Fruit fly (Drosophila melanogaster) whole organism, embryonic: ENCODE data around the gene Uck.

Experiments used
- Adf1 ChIP-seq: fragments of 200-800 bp; sonication (Bioruptor generic); IDR thresholded peaks from 2 replicates; pipeline ENCODE4 v1.3.6; 2022; ENCODE audit warnings: missing biosample characterization, missing genetic modification characterization
- Atf6 ChIP-seq: fragments of 200-800 bp; sonication (Bioruptor generic); IDR thresholded peaks from 2 replicates; pipeline ENCODE4 v1.3.6; 2022; ENCODE audit warnings: missing biosample characterization, missing genetic modification characterization
- CG10147 ChIP-seq: fragments of 200-800 bp; sonication (Bioruptor generic); optimal IDR thresholded peaks from 2 replicates; lab custom pipeline; 2019; ENCODE audit warnings: missing biosample characterization, mild to moderate bottlenecking, missing genetic modification characterization, moderate library complexity
- CG10267 ChIP-seq: fragments of 200-800 bp; sonication (Bioruptor generic); optimal IDR thresholded peaks from 2 replicates; lab custom pipeline; 2018; ENCODE audit warnings: missing biosample characterization, mild to moderate bottlenecking, missing genetic modification characterization, moderate library complexity
- CG11696 ChIP-seq: fragments of 200-800 bp; sonication (Bioruptor generic); IDR thresholded peaks from 2 replicates; pipeline ENCODE4 v1.3.6; 2022; ENCODE audit warnings: missing biosample characterization, missing genetic modification characterization
- CG12659 ChIP-seq: fragments of 200-800 bp; sonication (Bioruptor generic); optimal IDR thresholded peaks from 3 replicates; lab custom pipeline; 2017; ENCODE audit warnings: mild to moderate bottlenecking, missing biosample characterization, missing genetic modification reagents, missing genetic modification characterization
- CG13287 ChIP-seq: fragments of 200-800 bp; sonication (Bioruptor generic); IDR thresholded peaks from 2 replicates; pipeline ENCODE4 v1.3.6; 2022; ENCODE audit warnings: missing biosample characterization, missing genetic modification characterization; ENCODE audit not compliant: partially characterized antibody
- CG13296 ChIP-seq: fragments of 200-800 bp; sonication (Bioruptor generic); optimal IDR thresholded peaks from 3 replicates; lab custom pipeline; 2018; ENCODE audit warnings: missing biosample characterization, mild to moderate bottlenecking, missing genetic modification characterization
- CG13775 ChIP-seq: fragments of 200-800 bp; sonication (Bioruptor generic); optimal IDR thresholded peaks from 3 replicates; lab custom pipeline; 2017; ENCODE audit warnings: missing biosample characterization, mild to moderate bottlenecking, missing genetic modification characterization
- CG13894 ChIP-seq: fragments of 200-800 bp; sonication (Bioruptor generic); optimal IDR thresholded peaks from 3 replicates; lab custom pipeline; 2018; ENCODE audit warnings: missing biosample characterization, mild to moderate bottlenecking, missing genetic modification characterization, moderate library complexity
- CG30403 ChIP-seq: fragments of 200-800 bp; sonication (Bioruptor generic); optimal IDR thresholded peaks from 3 replicates; lab custom pipeline; 2016; ENCODE audit warnings: missing biosample characterization, missing genetic modification characterization
- CG4282 ChIP-seq: fragments of 200-800 bp; sonication (Bioruptor generic); optimal IDR thresholded peaks from 2 replicates; lab custom pipeline; 2016; ENCODE audit warnings: missing biosample characterization, missing genetic modification characterization
- CG4328 ChIP-seq: fragments of 200-800 bp; sonication (Bioruptor generic); optimal IDR thresholded peaks from 3 replicates; lab custom pipeline; 2017; ENCODE audit warnings: missing biosample characterization, missing genetic modification reagents, missing genetic modification characterization
- CG4730 ChIP-seq: fragments of 200-800 bp; sonication (Bioruptor generic); IDR thresholded peaks from 2 replicates; pipeline ENCODE4 v1.3.6; 2022; ENCODE audit warnings: missing biosample characterization, missing genetic modification characterization
- CG5180 ChIP-seq: fragments of 200-800 bp; sonication (Bioruptor generic); optimal IDR thresholded peaks from 3 replicates; lab custom pipeline; 2017; ENCODE audit warnings: missing biosample characterization, missing genetic modification characterization, mild to moderate bottlenecking, moderate library complexity, missing genetic modification reagents
- CG5245 ChIP-seq: fragments of 200-800 bp; sonication (Bioruptor generic); optimal IDR thresholded peaks from 3 replicates; lab custom pipeline; 2016; ENCODE audit warnings: missing biosample characterization, missing genetic modification characterization
- CG6175 ChIP-seq: fragments of 200-800 bp; sonication (Bioruptor generic); IDR thresholded peaks from 3 replicates; pipeline ENCODE4 v1.3.6; 2022; ENCODE audit warnings: missing biosample characterization, missing genetic modification characterization
- CG7556 ChIP-seq: fragments of 200-800 bp; sonication (Bioruptor generic); optimal IDR thresholded peaks from 2 replicates; lab custom pipeline; 2017; ENCODE audit warnings: missing biosample characterization, mild to moderate bottlenecking, missing genetic modification characterization
- D ChIP-seq, 2 experiments: fragments of 200-800 bp in 1 of 2; fragments of >200 bp in 1 of 2; sonication (Bioruptor generic) in 1 of 2; optimal IDR thresholded peaks; 2 replicates in 1 of 2; 3 replicates in 1 of 2; lab custom pipeline; 2017; ENCODE audit warnings: mild to moderate bottlenecking in 1 of 2, missing biosample characterization in 1 of 2, missing genetic modification characterization in 1 of 2, missing genetic modification reagents in 1 of 2
- D19A ChIP-seq: fragments of 200-800 bp; optimal IDR thresholded peaks from 3 replicates; lab custom pipeline; 2019; ENCODE audit warnings: missing biosample characterization, mild to moderate bottlenecking, missing genetic modification characterization, moderate library complexity
- Dip3 ChIP-seq: fragments of 200-800 bp; sonication (Bioruptor generic); optimal IDR thresholded peaks from 3 replicates; lab custom pipeline; 2016; ENCODE audit warnings: missing biosample characterization, missing genetic modification characterization
- Dp ChIP-seq: fragments of 200-800 bp; sonication (Bioruptor generic); optimal IDR thresholded peaks from 2 replicates; lab custom pipeline; 2018; ENCODE audit warnings: missing biosample characterization, mild to moderate bottlenecking, missing genetic modification characterization, moderate library complexity
- Elba2 ChIP-seq: fragments of 200-800 bp; sonication (Bioruptor generic); optimal IDR thresholded peaks from 3 replicates; lab custom pipeline; 2016; ENCODE audit warnings: missing biosample characterization, missing genetic modification characterization
- HLH3B ChIP-seq: fragments of 200-800 bp; sonication (Bioruptor generic); IDR thresholded peaks from 2 replicates; pipeline ENCODE4 v1.3.6; 2022; ENCODE audit warnings: missing biosample characterization, missing genetic modification characterization
- Hmr ChIP-seq: fragments of 200-800 bp; sonication (Bioruptor generic); optimal IDR thresholded peaks from 3 replicates; lab custom pipeline; 2017; ENCODE audit warnings: mild to moderate bottlenecking, missing biosample characterization, missing genetic modification reagents, missing genetic modification characterization
- Myb ChIP-seq: fragments of 200-800 bp; sonication (Bioruptor generic); optimal IDR thresholded peaks from 2 replicates; lab custom pipeline; 2016; ENCODE audit warnings: missing biosample characterization, missing genetic modification characterization
- Ravus ChIP-seq: fragments of 200-800 bp; sonication (Bioruptor generic); IDR thresholded peaks from 2 replicates; pipeline ENCODE4 v1.3.6; 2022; ENCODE audit warnings: missing biosample characterization, missing genetic modification characterization
- Scr ChIP-seq: fragments of 200-800 bp; sonication (Bioruptor generic); IDR thresholded peaks from 2 replicates; pipeline ENCODE4 v1.3.6; 2022; ENCODE audit warnings: missing biosample characterization, missing genetic modification characterization; ENCODE audit not compliant: partially characterized antibody
- Stat92E ChIP-seq, 3 experiments: fragments of >200 bp in 2 of 3; fragments of 200-800 bp in 1 of 3; sonication (Bioruptor generic) in 1 of 3; optimal IDR thresholded peaks; 2 replicates each; lab custom pipeline; 2017 to 2019; ENCODE audit warnings: missing biosample characterization in 3 of 3, missing genetic modification characterization in 3 of 3, mild to moderate bottlenecking in 1 of 3, moderate library complexity in 1 of 3
- Xrp1 ChIP-seq: fragments of 200-800 bp; sonication (Bioruptor generic); IDR thresholded peaks from 2 replicates; pipeline ENCODE4 v1.3.6; 2022; ENCODE audit warnings: missing biosample characterization, missing genetic modification characterization
- amos ChIP-seq: fragments of 200-800 bp; sonication (Bioruptor generic); IDR thresholded peaks from 2 replicates; pipeline ENCODE4 v1.3.6; 2022; ENCODE audit warnings: missing biosample characterization, missing genetic modification characterization; ENCODE audit not compliant: partially characterized antibody
- cg ChIP-seq: fragments of 200-800 bp; sonication (Bioruptor generic); optimal IDR thresholded peaks from 3 replicates; lab custom pipeline; 2019; ENCODE audit warnings: missing biosample characterization, mild to moderate bottlenecking, missing genetic modification characterization, moderate library complexity
- fd102C ChIP-seq: fragments of 200-800 bp; sonication (Bioruptor generic); optimal IDR thresholded peaks from 2 replicates; lab custom pipeline; 2018; ENCODE audit warnings: missing biosample characterization, mild to moderate bottlenecking, missing genetic modification characterization, moderate library complexity
- grau ChIP-seq: fragments of 200-800 bp; optimal IDR thresholded peaks from 3 replicates; lab custom pipeline; 2019; ENCODE audit warnings: missing biosample characterization, mild to moderate bottlenecking, missing genetic modification characterization, moderate library complexity
- gsb-n ChIP-seq: fragments of 200-800 bp; sonication (Bioruptor generic); optimal IDR thresholded peaks from 3 replicates; lab custom pipeline; 2018; ENCODE audit warnings: missing biosample characterization, mild to moderate bottlenecking, missing genetic modification characterization
- ind ChIP-seq: fragments of 200-800 bp; sonication (Bioruptor generic); optimal IDR thresholded peaks from 3 replicates; lab custom pipeline; 2016; ENCODE audit warnings: missing biosample characterization, missing genetic modification characterization
- mirr ChIP-seq: fragments of 200-800 bp; sonication (Bioruptor generic); optimal IDR thresholded peaks from 3 replicates; lab custom pipeline; 2018; ENCODE audit warnings: missing biosample characterization, mild to moderate bottlenecking, missing genetic modification characterization
- nau ChIP-seq: fragments of 200-800 bp; sonication (Bioruptor generic); optimal IDR thresholded peaks from 3 replicates; lab custom pipeline; 2017; ENCODE audit warnings: missing biosample characterization, mild to moderate bottlenecking, missing genetic modification characterization, missing genetic modification reagents
- odd ChIP-seq: fragments of 200-800 bp; sonication (Bioruptor generic); optimal IDR thresholded peaks from 2 replicates; lab custom pipeline; 2017; ENCODE audit warnings: missing biosample characterization, mild to moderate bottlenecking, missing genetic modification characterization
- otp ChIP-seq: fragments of 200-800 bp; sonication (Bioruptor generic); IDR thresholded peaks from 3 replicates; pipeline ENCODE4, ENCODE4 v1.3.6; 2022; ENCODE audit warnings: missing biosample characterization, missing genetic modification characterization
- pb ChIP-seq: fragments of 200-800 bp; sonication (Bioruptor generic); optimal IDR thresholded peaks from 3 replicates; lab custom pipeline; 2016; ENCODE audit warnings: missing biosample characterization, missing genetic modification characterization
- ranshi ChIP-seq: fragments of 200-800 bp; sonication (Bioruptor generic); IDR thresholded peaks from 2 replicates; pipeline ENCODE4 v1.3.6; 2022; ENCODE audit warnings: missing biosample characterization, missing genetic modification characterization
- scrt ChIP-seq: fragments of 200-800 bp; sonication (Bioruptor generic); optimal IDR thresholded peaks from 2 replicates; lab custom pipeline; 2018; ENCODE audit warnings: missing biosample characterization, mild to moderate bottlenecking, missing genetic modification characterization, moderate library complexity
- tll ChIP-seq, 2 experiments: fragments of 200-800 bp in 1 of 2; fragments of >200 bp in 1 of 2; sonication (Bioruptor generic) in 1 of 2; optimal IDR thresholded peaks; 2 replicates each; lab custom pipeline; 2017 to 2019; ENCODE audit warnings: missing biosample characterization in 2 of 2, missing genetic modification characterization in 2 of 2, mild to moderate bottlenecking in 1 of 2, moderate library complexity in 1 of 2
- trem ChIP-seq: fragments of 200-800 bp; optimal IDR thresholded peaks from 3 replicates; lab custom pipeline; 2019; ENCODE audit warnings: missing biosample characterization, mild to moderate bottlenecking, missing genetic modification characterization, moderate library complexity
- trh ChIP-seq: fragments of 200-800 bp; sonication (Bioruptor generic); optimal IDR thresholded peaks from 2 replicates; lab custom pipeline; 2016; ENCODE audit warnings: missing biosample characterization, missing genetic modification characterization
- unc-4 ChIP-seq: fragments of 200-800 bp; sonication (Bioruptor generic); IDR thresholded peaks from 2 replicates; pipeline ENCODE4 v1.3.6; 2022; ENCODE audit warnings: missing biosample characterization, missing genetic modification characterization; ENCODE audit not compliant: partially characterized antibody
- zen ChIP-seq: fragments of 200-800 bp; sonication (Bioruptor generic); optimal IDR thresholded peaks from 3 replicates; lab custom pipeline; 2018; ENCODE audit warnings: missing biosample characterization, mild to moderate bottlenecking, missing genetic modification characterization, moderate library complexity

Gene Uck

DNA sequence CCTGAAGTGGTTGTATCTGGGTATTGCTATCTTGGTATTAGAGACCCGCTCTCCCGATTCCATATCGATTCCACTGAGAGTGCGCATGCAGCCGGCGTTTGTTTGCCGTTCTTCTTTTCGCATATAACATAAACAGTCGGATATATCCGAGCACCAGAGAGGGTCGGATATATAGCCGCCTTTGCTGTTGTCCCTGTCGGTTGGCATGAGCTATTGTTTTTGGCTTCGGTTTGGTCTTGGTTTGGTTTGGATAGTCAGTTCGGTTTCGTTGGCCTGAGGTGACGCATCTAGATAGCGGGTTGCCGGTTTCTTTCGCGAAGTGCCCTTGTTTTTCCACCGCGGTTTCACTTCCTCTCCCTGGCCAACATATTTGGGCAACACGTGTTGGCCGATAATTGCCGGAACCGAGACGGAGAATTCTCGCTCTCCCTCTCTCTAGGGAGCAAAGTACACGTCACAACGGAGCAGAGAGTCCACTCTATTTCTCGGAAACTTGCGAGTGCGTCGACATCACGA lies 17.1 kb upstream of the Uck start, which contains the start of gene Orct2:
Orct2 (plus strand) TSS at position 255 of the 516 bp plus-strand sequence.
- TF ChIP-seq D (optimal IDR thresholded peaks at IDR 0.05; lab: Kevin White, UChicago): peak; percentile 73
- no peak for TF ChIP-seq D (GFP tag; optimal IDR thresholded peaks at IDR 0.05; lab: Kevin White, UChicago)
- no peak for TF ChIP-seq otp
- TF ChIP-seq CG6175 (GFP tag; lab: Robert Waterston, UW): no peak
- peak; percentile 15; the same call in 1 of the 2 replicates for TF ChIP-seq amos (GFP tag; lab: Robert Waterston, UW)
- no peak for TF ChIP-seq CG10267 (tag; lab: Kevin White, UChicago)
- peak; percentile 98 for TF ChIP-seq CG13894 (tag; lab: Kevin White, UChicago)
- peak; percentile 1 for TF ChIP-seq CG12659 (GFP tag; lab: Kevin White, UChicago)
- TF ChIP-seq Scr: peak; percentile 29; the same call in 1 of the 2 replicates
- peak; percentile 56 for TF ChIP-seq CG5180 (GFP tag; lab: Kevin White, UChicago)
- TF ChIP-seq scrt: peak; percentile 93
- TF ChIP-seq CG13296: peak; percentile 33
- peak; percentile 14 for TF ChIP-seq D19A (tag; lab: Kevin White, UChicago)
- no peak for TF ChIP-seq zen (tag; lab: Kevin White, UChicago)
- no peak for TF ChIP-seq CG30403 (GFP tag; lab: Kevin White, UChicago)
- TF ChIP-seq trem: no peak
- TF ChIP-seq gsb-n: peak; percentile 79
- TF ChIP-seq CG4282 (GFP tag; lab: Kevin White, UChicago): no peak
- TF ChIP-seq Myb (GFP tag; lab: Kevin White, UChicago): no peak
- peak; percentile 1 for TF ChIP-seq CG10147 (GFP tag; lab: Kevin White, UChicago)
- peak; percentile 39 for TF ChIP-seq CG4328 (GFP tag; lab: Kevin White, UChicago)
- TF ChIP-seq CG5245 (GFP tag; lab: Kevin White, UChicago): no peak
- no peak for TF ChIP-seq Xrp1 (GFP tag; lab: Robert Waterston, UW)
- peak; percentile 47; the same call in 1 of the 2 replicates for TF ChIP-seq CG13287 (GFP tag; lab: Robert Waterston, UW)
- TF ChIP-seq CG13775: no peak
- TF ChIP-seq grau (tag; lab: Kevin White, UChicago): peak; percentile 22
- TF ChIP-seq HLH3B (GFP tag; lab: Robert Waterston, UW): 0 out of 2 replicates have a peak, but pooled peaks have one; percentile 6
- peak; percentile 57 for TF ChIP-seq odd (GFP tag; lab: Kevin White, UChicago)
- TF ChIP-seq tll (GFP tag; optimal IDR thresholded peaks at IDR 0.05; lab: Kevin White, UChicago): peak in 1 of 2 experiments; percentile 38
- peak; percentile 27 for TF ChIP-seq cg (GFP tag; lab: Kevin White, UChicago)
- peak; percentile 32 for TF ChIP-seq Ravus (GFP tag; lab: Robert Waterston, UW)
- peak; percentile 82 for TF ChIP-seq mirr (GFP tag; lab: Kevin White, UChicago)
- no peak for TF ChIP-seq Dp (GFP tag; lab: Kevin White, UChicago)
- no peak for TF ChIP-seq trh (GFP tag; lab: Kevin White, UChicago)
- TF ChIP-seq Adf1 (GFP tag; lab: Robert Waterston, UW): peak; percentile 26; the same call in 1 of the 2 replicates
- TF ChIP-seq Stat92E (GFP tag; optimal IDR thresholded peaks at IDR 0.05; lab: Kevin White, UChicago): peak in 1 of 3 experiments; percentile 4
- no peak for TF ChIP-seq ranshi (GFP tag; lab: Robert Waterston, UW)
- TF ChIP-seq pb: peak; percentile 26
- peak; percentile 24 for TF ChIP-seq nau (GFP tag; lab: Kevin White, UChicago)
- TF ChIP-seq Atf6: 0 out of 2 replicates have a peak, but pooled peaks have one; percentile 21
- no peak for TF ChIP-seq CG11696
- TF ChIP-seq ind (GFP tag; lab: Kevin White, UChicago): no peak
- TF ChIP-seq Elba2 (GFP tag; lab: Kevin White, UChicago): no peak
- TF ChIP-seq fd102C (GFP tag; lab: Kevin White, UChicago): peak; percentile 28
- 0 out of 2 replicates have a peak, but pooled peaks have one; percentile 26 for TF ChIP-seq unc-4 (GFP tag; lab: Robert Waterston, UW)
- no peak for TF ChIP-seq CG4730
- TF ChIP-seq Hmr: peak; percentile 53
- TF ChIP-seq CG7556 (GFP tag; lab: Kevin White, UChicago): no peak
- TF ChIP-seq Dip3: no peak
